Worm (Caenorhabditis elegans): ENCODE measurements around the gene ndnf-1.
A peak's percentile ranks its signal among the peaks of the same experiment; 100 is the strongest.

- TF ChIP-seq tab-1 (GFP tag; IDR thresholded peaks at IDR 0.05) (no peak), ztf-29 (GFP tag; IDR thresholded peaks at IDR 0.05) (no peak), ztf-23 (GFP tag; IDR thresholded peaks at IDR 0.05) (no peak), klf-2 (GFP tag; conservative IDR thresholded peaks at IDR 0.05) (no peak), cog-1 (tag; optimal IDR thresholded peaks at IDR 0.05) (peak; percentile 40), ref-1 (GFP tag; conservative IDR thresholded peaks at IDR 0.05) (no peak), med-1 (GFP tag; optimal IDR thresholded peaks at IDR 0.05; ENCODE audit: insufficient read depth) (no peak), flt-1 (GFP tag; IDR thresholded peaks at IDR 0.05) (0 out of 2 replicates have a peak, but pooled peaks have one; percentile 8)
Observed at ce11 chrIV:3014610-3015009, 14.1 kb downstream of the ndnf-1 start.

All from whole organism, midembryonic.